Fruit fly (Drosophila melanogaster) whole organism, embryonic: ENCODE measurements around the gene stet.

Source experiments
- Ada2b ChIP-seq: fragments of 200-800 bp; sonication (Bioruptor generic); IDR thresholded peaks from 2 replicates; pipeline ENCODE4 v1.3.6; 2022; ENCODE audit warnings: missing biosample characterization, missing genetic modification characterization
- Atf3 ChIP-seq: fragments of 200-800 bp; sonication (Bioruptor generic); optimal IDR thresholded peaks from 3 replicates; lab custom pipeline; 2016; ENCODE audit warnings: missing biosample characterization, missing genetic modification characterization
- CG10147 ChIP-seq: fragments of 200-800 bp; sonication (Bioruptor generic); optimal IDR thresholded peaks from 2 replicates; lab custom pipeline; 2019; ENCODE audit warnings: missing biosample characterization, mild to moderate bottlenecking, missing genetic modification characterization, moderate library complexity
- CG10654 ChIP-seq: fragments of 200-800 bp; sonication (Bioruptor generic); optimal IDR thresholded peaks from 2 replicates; lab custom pipeline; 2016; ENCODE audit warnings: missing biosample characterization, missing genetic modification characterization
- CG13624 ChIP-seq: fragments of 200-800 bp; sonication (Bioruptor generic); optimal IDR thresholded peaks from 2 replicates; lab custom pipeline; 2016; ENCODE audit warnings: missing biosample characterization, missing genetic modification characterization
- CG1529 ChIP-seq: fragments of 200-800 bp; sonication (Bioruptor generic); optimal IDR thresholded peaks from 3 replicates; lab custom pipeline; 2018; ENCODE audit warnings: missing biosample characterization, missing genetic modification characterization
- CG15601 ChIP-seq: fragments of 200-800 bp; sonication (Bioruptor generic); optimal IDR thresholded peaks from 3 replicates; lab custom pipeline; 2019; ENCODE audit warnings: missing biosample characterization, mild to moderate bottlenecking, missing genetic modification characterization, moderate library complexity
- CG16863 ChIP-seq: fragments of 200-800 bp; sonication (Bioruptor generic); optimal IDR thresholded peaks from 3 replicates; lab custom pipeline; 2016; ENCODE audit warnings: missing biosample characterization, missing genetic modification characterization
- CG17186 ChIP-seq: fragments of 200-800 bp; sonication (Bioruptor generic); optimal IDR thresholded peaks from 3 replicates; lab custom pipeline; 2017; ENCODE audit warnings: missing biosample characterization, missing genetic modification reagents, missing genetic modification characterization
- CG17361 ChIP-seq: fragments of 200-800 bp; sonication (Bioruptor generic); IDR thresholded peaks from 3 replicates; pipeline ENCODE4 v1.3.6; 2022; ENCODE audit warnings: missing biosample characterization, missing genetic modification characterization
- CG1792 ChIP-seq: fragments of 200-800 bp; sonication (Bioruptor generic); optimal IDR thresholded peaks from 2 replicates; lab custom pipeline; 2016; ENCODE audit warnings: missing biosample characterization, missing genetic modification characterization
- CG32532 ChIP-seq: fragments of 200-800 bp; sonication (Bioruptor generic); IDR thresholded peaks from 2 replicates; pipeline ENCODE4 v1.3.6; 2022; ENCODE audit warnings: missing biosample characterization, missing genetic modification characterization
- CG4617 ChIP-seq: fragments of 200-800 bp; sonication (Bioruptor generic); optimal IDR thresholded peaks from 3 replicates; lab custom pipeline; 2016; ENCODE audit warnings: missing biosample characterization, missing genetic modification characterization, borderline replicate concordance
- CG6272 ChIP-seq: fragments of 200-800 bp; sonication (Bioruptor generic); IDR thresholded peaks from 2 replicates; pipeline ENCODE4 v1.3.6; 2022; ENCODE audit warnings: missing biosample characterization, missing genetic modification characterization
- CG8281 ChIP-seq: fragments of 200-800 bp; sonication (Bioruptor generic); optimal IDR thresholded peaks from 2 replicates; lab custom pipeline; 2018; ENCODE audit warnings: missing biosample characterization, mild to moderate bottlenecking, missing genetic modification characterization, moderate library complexity
- CG8359 ChIP-seq: fragments of 200-800 bp; sonication (Bioruptor generic); optimal IDR thresholded peaks from 2 replicates; lab custom pipeline; 2017; ENCODE audit warnings: missing biosample characterization, mild to moderate bottlenecking, missing genetic modification characterization, borderline replicate concordance
- CG8944 ChIP-seq: fragments of 200-800 bp; sonication (Bioruptor generic); optimal IDR thresholded peaks from 3 replicates; lab custom pipeline; 2016; ENCODE audit warnings: missing biosample characterization, missing genetic modification characterization
- CG9609 ChIP-seq: fragments of 200-800 bp; sonication (Bioruptor generic); optimal IDR thresholded peaks from 3 replicates; lab custom pipeline; 2016; ENCODE audit warnings: missing biosample characterization, missing genetic modification characterization
- CkIIα-i1 ChIP-seq: fragments of 200-800 bp; sonication (Bioruptor generic); IDR thresholded peaks from 2 replicates; pipeline ENCODE4 v1.3.6; 2022; ENCODE audit warnings: missing biosample characterization, missing genetic modification characterization
- D ChIP-seq, 2 experiments: fragments of 200-800 bp in 1 of 2; fragments of >200 bp in 1 of 2; sonication (Bioruptor generic) in 1 of 2; optimal IDR thresholded peaks; 2 replicates in 1 of 2; 3 replicates in 1 of 2; lab custom pipeline; 2017; ENCODE audit warnings: mild to moderate bottlenecking in 1 of 2, missing biosample characterization in 1 of 2, missing genetic modification characterization in 1 of 2, missing genetic modification reagents in 1 of 2
- Mrtf ChIP-seq: fragments of 200-800 bp; sonication (Bioruptor generic); IDR thresholded peaks from 3 replicates; pipeline ENCODE4 v1.3.6; 2022; ENCODE audit warnings: missing biosample characterization, missing genetic modification characterization
- Optix ChIP-seq: fragments of 200-800 bp; sonication (Bioruptor generic); IDR thresholded peaks from 3 replicates; pipeline ENCODE4 v1.3.6; 2022; ENCODE audit warnings: missing biosample characterization, missing genetic modification characterization
- Ravus ChIP-seq: fragments of 200-800 bp; sonication (Bioruptor generic); IDR thresholded peaks from 2 replicates; pipeline ENCODE4 v1.3.6; 2022; ENCODE audit warnings: missing biosample characterization, missing genetic modification characterization
- Side ChIP-seq: fragments of 200-800 bp; sonication (Bioruptor generic); optimal IDR thresholded peaks from 2 replicates; lab custom pipeline; 2016; ENCODE audit warnings: missing biosample characterization, missing genetic modification characterization
- Sox102F ChIP-seq: fragments of 200-800 bp; sonication (Bioruptor generic); optimal IDR thresholded peaks from 2 replicates; lab custom pipeline; 2018; ENCODE audit warnings: missing biosample characterization, mild to moderate bottlenecking, missing genetic modification characterization, moderate library complexity
- ac ChIP-seq: fragments of 200-800 bp; sonication (Bioruptor generic); optimal IDR thresholded peaks from 3 replicates; lab custom pipeline; 2017; ENCODE audit warnings: missing biosample characterization, mild to moderate bottlenecking, missing genetic modification characterization
- bab2 ChIP-seq: fragments of 200-800 bp; sonication (Bioruptor generic); optimal IDR thresholded peaks from 2 replicates; lab custom pipeline; 2016; ENCODE audit warnings: missing biosample characterization, missing genetic modification characterization
- btn ChIP-seq: fragments of 200-800 bp; sonication (Bioruptor generic); optimal IDR thresholded peaks from 2 replicates; lab custom pipeline; 2016; ENCODE audit warnings: missing biosample characterization, missing genetic modification characterization
- caup ChIP-seq: fragments of 200-800 bp; sonication (Bioruptor generic); optimal IDR thresholded peaks from 3 replicates; lab custom pipeline; 2017; ENCODE audit warnings: missing biosample characterization, mild to moderate bottlenecking, missing genetic modification characterization, moderate library complexity; ENCODE audit not compliant: severe bottlenecking
- croc ChIP-seq: fragments of 200-800 bp; sonication (Bioruptor generic); conservative IDR thresholded peaks from 3 replicates; pipeline ENCODE4 v1.3.6; 2022; ENCODE audit warnings: missing biosample characterization, missing genetic modification characterization
- danr ChIP-seq: fragments of 200-800 bp; sonication (Bioruptor generic); IDR thresholded peaks from 2 replicates; pipeline ENCODE4 v1.3.6; 2022; ENCODE audit warnings: missing biosample characterization, missing genetic modification characterization
- fd64A ChIP-seq: fragments of 200-800 bp; sonication (Bioruptor generic); optimal IDR thresholded peaks from 3 replicates; lab custom pipeline; 2018; ENCODE audit warnings: missing biosample characterization, mild to moderate bottlenecking, missing genetic modification characterization
- fu2 ChIP-seq: fragments of 200-800 bp; sonication (Bioruptor generic); optimal IDR thresholded peaks from 2 replicates; lab custom pipeline; 2016; ENCODE audit warnings: missing biosample characterization, missing genetic modification characterization
- gfzf ChIP-seq: fragments of 200-800 bp; sonication (Bioruptor generic); optimal IDR thresholded peaks from 2 replicates; lab custom pipeline; 2016; ENCODE audit warnings: missing biosample characterization, mild to moderate bottlenecking, missing genetic modification characterization, moderate library complexity
- ham ChIP-seq: fragments of 200-800 bp; sonication (Bioruptor generic); IDR thresholded peaks from 2 replicates; pipeline ENCODE4 v1.3.6; 2022; ENCODE audit warnings: missing biosample characterization, missing genetic modification characterization
- lov ChIP-seq, 2 experiments: fragments of 200-800 bp in 1 of 2; fragments of >200 bp in 1 of 2; sonication (Bioruptor generic) in 1 of 2; IDR thresholded peaks in 1 of 2; optimal IDR thresholded peaks in 1 of 2; 2 replicates in 1 of 2; 3 replicates in 1 of 2; pipeline versions ENCODE4 v1.3.6 to Lab custom; 2017 to 2022; ENCODE audit warnings: missing biosample characterization in 1 of 2, missing genetic modification characterization in 1 of 2
- nom ChIP-seq: fragments of 200-800 bp; sonication (Bioruptor generic); optimal IDR thresholded peaks from 2 replicates; lab custom pipeline; 2017; ENCODE audit warnings: missing biosample characterization, missing genetic modification characterization, mild to moderate bottlenecking, moderate library complexity, missing genetic modification reagents
- pan ChIP-seq, 4 experiments: fragments of >200 bp in 3 of 4; fragments of 200-800 bp in 1 of 4; sonication (Bioruptor generic) in 1 of 4; optimal IDR thresholded peaks in 3 of 4; IDR thresholded peaks in 1 of 4; 2 replicates each; pipeline versions ENCODE4 v1.3.6 to Lab custom; 2017 to 2022; ENCODE audit warnings: missing biosample characterization in 2 of 4, missing genetic modification characterization in 2 of 4, mixed read lengths in 1 of 4
- pb ChIP-seq: fragments of 200-800 bp; sonication (Bioruptor generic); optimal IDR thresholded peaks from 3 replicates; lab custom pipeline; 2016; ENCODE audit warnings: missing biosample characterization, missing genetic modification characterization
- psq ChIP-seq: fragments of 200-800 bp; sonication (Bioruptor generic); optimal IDR thresholded peaks from 2 replicates; lab custom pipeline; 2017; ENCODE audit warnings: missing biosample characterization, missing genetic modification characterization
- sima ChIP-seq: fragments of 200-800 bp; sonication (Bioruptor generic); optimal IDR thresholded peaks from 2 replicates; lab custom pipeline; 2016; ENCODE audit warnings: missing biosample characterization, missing genetic modification characterization
- sug ChIP-seq: fragments of 200-800 bp; optimal IDR thresholded peaks from 2 replicates; lab custom pipeline; 2019; ENCODE audit warnings: missing biosample characterization, mild to moderate bottlenecking, missing genetic modification characterization, moderate library complexity
- trem ChIP-seq: fragments of 200-800 bp; optimal IDR thresholded peaks from 3 replicates; lab custom pipeline; 2019; ENCODE audit warnings: missing biosample characterization, mild to moderate bottlenecking, missing genetic modification characterization, moderate library complexity
- unpg ChIP-seq: fragments of 200-800 bp; sonication (Bioruptor generic); optimal IDR thresholded peaks from 3 replicates; lab custom pipeline; 2018; ENCODE audit warnings: missing biosample characterization, mild to moderate bottlenecking, missing genetic modification characterization, moderate library complexity
- wor ChIP-seq: fragments of 200-800 bp; sonication (Bioruptor generic); IDR thresholded peaks from 2 replicates; pipeline ENCODE4 v1.3.6; 2022; ENCODE audit warnings: missing biosample characterization, missing genetic modification characterization
- zen ChIP-seq: fragments of 200-800 bp; sonication (Bioruptor generic); optimal IDR thresholded peaks from 3 replicates; lab custom pipeline; 2018; ENCODE audit warnings: missing biosample characterization, mild to moderate bottlenecking, missing genetic modification characterization, moderate library complexity
- zfh2 ChIP-seq: fragments of 200-800 bp; sonication (Bioruptor generic); optimal IDR thresholded peaks from 2 replicates; lab custom pipeline; 2016; ENCODE audit warnings: missing biosample characterization, missing genetic modification characterization

stet gene

DNA sequence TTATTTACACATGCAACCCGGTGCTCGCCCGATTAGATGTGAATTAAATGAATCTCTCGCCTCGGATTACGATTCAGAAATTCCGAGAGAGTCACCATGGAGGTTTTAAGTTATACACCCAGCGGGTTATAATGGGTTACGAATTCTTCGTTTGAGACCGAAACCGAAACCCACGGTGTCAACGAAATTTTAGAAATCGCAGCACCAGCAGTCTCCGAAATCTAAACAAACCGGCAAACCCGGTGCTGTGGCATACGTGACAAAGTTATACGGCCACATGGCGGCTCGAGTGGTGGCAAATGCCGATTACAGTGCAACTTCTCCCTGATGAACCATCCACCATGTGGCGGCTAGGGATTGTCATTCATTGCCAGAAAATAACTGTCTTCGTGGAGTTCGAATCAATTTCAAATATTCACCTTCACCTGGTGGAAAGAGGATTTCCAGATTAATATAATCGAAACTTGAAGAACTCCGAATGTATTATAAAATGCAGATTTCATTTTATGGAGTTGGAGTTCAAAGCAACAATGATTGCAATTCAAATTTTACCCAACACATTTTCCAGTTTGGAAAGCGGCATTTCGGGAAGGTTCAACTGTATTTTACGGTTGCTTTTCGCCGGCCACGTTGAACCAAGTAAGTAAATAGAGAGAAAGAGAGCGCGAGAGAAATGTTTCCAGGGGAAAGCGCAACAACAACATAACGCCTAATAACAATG is 26.6 kb upstream of the stet start (continued):
- TF ChIP-seq CG9609 (GFP tag; lab: Kevin White, UChicago) (peak; percentile 48), Side (GFP tag; lab: Kevin White, UChicago) (peak; percentile 4), CG8281 (tag; lab: Kevin White, UChicago) (peak; percentile 45), caup (GFP tag; lab: Kevin White, UChicago) (peak; percentile 54), CG13624 (peak; percentile 54), Mrtf (GFP tag; lab: Robert Waterston, UW) (peak; percentile 46; the same call in 1 of the 3 replicates), trem (tag; lab: Kevin White, UChicago) (peak; percentile 56), Atf3 (peak; percentile 32), fu2 (GFP tag; lab: Kevin White, UChicago) (peak; percentile 24), D (optimal IDR thresholded peaks at IDR 0.05; lab: Kevin White, UChicago) (no peak), D (GFP tag; optimal IDR thresholded peaks at IDR 0.05; lab: Kevin White, UChicago) (peak; percentile 80), btn (GFP tag; lab: Kevin White, UChicago) (peak; percentile 66), Optix (GFP tag; lab: Robert Waterston, UW) (peak; percentile 48; the same call in 1 of the 3 replicates), zfh2 (GFP tag; lab: Kevin White, UChicago) (peak; percentile 59), nom (peak; percentile 10), CG10147 (no peak), pb (GFP tag; lab: Kevin White, UChicago) (peak; percentile 19), wor (GFP tag; lab: Robert Waterston, UW) (peak; percentile 76), danr (GFP tag; lab: Robert Waterston, UW) (peak; percentile 42; the same call in 1 of the 2 replicates), ac (GFP tag; lab: Kevin White, UChicago) (peak; percentile 6), CG8944 (GFP tag; lab: Kevin White, UChicago) (peak; percentile 70), CG16863 (GFP tag; lab: Kevin White, UChicago) (peak; percentile 70), pan (optimal IDR thresholded peaks at IDR 0.05; lab: Kevin White, UChicago) (no peak), pan (GFP tag; optimal IDR thresholded peaks at IDR 0.05 in 1 of 2, IDR thresholded peaks at IDR 0.05 in 1 of 2) (peak in 1 of 2 experiments; percentile 46), zen (tag; lab: Kevin White, UChicago) (peak; percentile 16), Ravus (GFP tag; lab: Robert Waterston, UW) (no peak), CkIIα-i1 (GFP tag; lab: Robert Waterston, UW) (no peak), CG15601 (peak; percentile 82), CG6272 (GFP tag; lab: Robert Waterston, UW) (peak; percentile 51), unpg (GFP tag; lab: Kevin White, UChicago) (peak; percentile 69), CG4617 (peak; percentile 28), CG1792 (GFP tag; lab: Kevin White, UChicago) (peak; percentile 46), psq (GFP tag; lab: Kevin White, UChicago) (peak; percentile 24), fd64A (peak; percentile 52), gfzf (GFP tag; lab: Kevin White, UChicago) (peak; percentile 13), CG8359 (peak; percentile 64), ham (GFP tag; lab: Robert Waterston, UW) (no peak), Sox102F (GFP tag; lab: Kevin White, UChicago) (peak; percentile 80), bab2 (GFP tag; lab: Kevin White, UChicago) (peak; percentile 73), CG32532 (GFP tag; lab: Robert Waterston, UW) (peak; percentile 56), CG17361 (GFP tag; lab: Robert Waterston, UW) (peak; percentile 82), CG1529 (GFP tag; lab: Kevin White, UChicago) (peak; percentile 78), croc (GFP tag; lab: Robert Waterston, UW) (peak; percentile 76), sima (no peak), lov (optimal IDR thresholded peaks at IDR 0.05; lab: Kevin White, UChicago) (no peak), lov (GFP tag; IDR thresholded peaks at IDR 0.05; lab: Robert Waterston, UW) (no peak), Ada2b (peak; percentile 66), CG17186 (GFP tag; lab: Kevin White, UChicago) (peak; percentile 6), sug (tag; lab: Kevin White, UChicago) (no peak), CG10654 (peak; percentile 49)
